Fruit fly (Drosophila melanogaster) whole organism, prepupa: Measurements from ENCODE around the gene Jupiter.

Experiments used
- CG10631 ChIP-seq: fragments of 200-800 bp; sonication (Bioruptor generic); optimal IDR thresholded peaks from 2 replicates; lab custom pipeline; 2016; ENCODE audit warnings: missing biosample characterization, missing genetic modification characterization
- CG10669 ChIP-seq: fragments of 200-800 bp; sonication (Bioruptor generic); optimal IDR thresholded peaks from 3 replicates; lab custom pipeline; 2018; ENCODE audit warnings: missing biosample characterization, mild to moderate bottlenecking, missing genetic modification characterization, moderate library complexity
- CG11294 ChIP-seq: fragments of 200-800 bp; sonication (Bioruptor generic); IDR thresholded peaks from 2 replicates; pipeline ENCODE4 v1.3.6; 2022; ENCODE audit warnings: missing biosample characterization, missing genetic modification characterization
- CG11762 ChIP-seq: fragments of 200-800 bp; sonication (Bioruptor generic); optimal IDR thresholded peaks from 3 replicates; lab custom pipeline; 2016; ENCODE audit warnings: missing biosample characterization, missing genetic modification characterization; ENCODE audit not compliant: insufficient read depth
- CG11902 ChIP-seq: fragments of 200-800 bp; sonication (Bioruptor generic); optimal IDR thresholded peaks from 3 replicates; lab custom pipeline; 2016; ENCODE audit warnings: missing biosample characterization, missing genetic modification characterization
- CG15336 ChIP-seq: fragments of 200-800 bp; sonication (Bioruptor generic); IDR thresholded peaks from 2 replicates; pipeline ENCODE4 v1.3.6; 2022; ENCODE audit warnings: missing biosample characterization, missing genetic modification characterization
- CG1621 ChIP-seq: fragments of 200-800 bp; sonication (Bioruptor generic); optimal IDR thresholded peaks from 3 replicates; lab custom pipeline; 2018; ENCODE audit warnings: missing biosample characterization, mild to moderate bottlenecking, missing genetic modification characterization
- CG31627 ChIP-seq: fragments of 200-800 bp; sonication (Bioruptor generic); optimal IDR thresholded peaks from 3 replicates; lab custom pipeline; 2016; ENCODE audit warnings: missing biosample characterization, missing genetic modification characterization
- CG32006 ChIP-seq: fragments of 200-800 bp; sonication (Bioruptor generic); optimal IDR thresholded peaks from 3 replicates; lab custom pipeline; 2017; ENCODE audit warnings: missing biosample characterization, mild to moderate bottlenecking, missing genetic modification characterization
- CG34406 ChIP-seq: fragments of 200-800 bp; sonication (Bioruptor generic); optimal IDR thresholded peaks from 3 replicates; lab custom pipeline; 2016; ENCODE audit warnings: missing biosample characterization, missing genetic modification characterization
- CG3919 ChIP-seq: fragments of 200-800 bp; sonication (Bioruptor generic); optimal IDR thresholded peaks from 3 replicates; lab custom pipeline; 2016; ENCODE audit warnings: missing biosample characterization, missing genetic modification characterization
- CG6163 ChIP-seq: fragments of 200-800 bp; sonication (Bioruptor generic); IDR thresholded peaks from 3 replicates; pipeline ENCODE4 v1.3.6; 2022; ENCODE audit warnings: missing biosample characterization, missing genetic modification characterization
- CG6276 ChIP-seq: fragments of 200-800 bp; sonication (Bioruptor generic); optimal IDR thresholded peaks from 2 replicates; lab custom pipeline; 2017; ENCODE audit warnings: missing biosample characterization, mild to moderate bottlenecking, missing genetic modification characterization
- CG6808 ChIP-seq: fragments of 200-800 bp; sonication (Bioruptor generic); optimal IDR thresholded peaks from 3 replicates; lab custom pipeline; 2017; ENCODE audit warnings: missing biosample characterization, missing genetic modification characterization, mild to moderate bottlenecking, moderate library complexity, missing genetic modification reagents
- CG6854 ChIP-seq: fragments of 200-800 bp; sonication (Bioruptor generic); optimal IDR thresholded peaks from 2 replicates; lab custom pipeline; 2017; ENCODE audit warnings: missing biosample characterization, mild to moderate bottlenecking, missing genetic modification characterization
- CG7368 ChIP-seq: fragments of 200-800 bp; sonication (Bioruptor generic); optimal IDR thresholded peaks from 3 replicates; lab custom pipeline; 2016; ENCODE audit warnings: missing biosample characterization, missing genetic modification characterization
- CG8119 ChIP-seq: fragments of 200-800 bp; sonication (Bioruptor generic); IDR thresholded peaks from 3 replicates; pipeline ENCODE4 v1.3.6; 2022; ENCODE audit warnings: missing biosample characterization, missing genetic modification characterization
- CG8632 ChIP-seq: fragments of 200-800 bp; sonication (Bioruptor generic); optimal IDR thresholded peaks from 3 replicates; lab custom pipeline; 2016; ENCODE audit warnings: missing biosample characterization, missing genetic modification characterization
- CG9139 ChIP-seq: fragments of 200-800 bp; sonication (Bioruptor generic); optimal IDR thresholded peaks from 3 replicates; lab custom pipeline; 2017; ENCODE audit warnings: missing biosample characterization, mild to moderate bottlenecking, missing genetic modification characterization
- Eip78C ChIP-seq: fragments of 200-800 bp; sonication (Bioruptor generic); peaks from one replicate; lab custom pipeline; 2016; ENCODE audit warnings: missing biosample characterization, missing genetic modification characterization
- Ets96B ChIP-seq: fragments of 200-800 bp; optimal IDR thresholded peaks from 2 replicates; lab custom pipeline; 2019; ENCODE audit warnings: missing biosample characterization, mild to moderate bottlenecking, missing genetic modification characterization, moderate library complexity
- Hr38 ChIP-seq: sonication (Bioruptor generic); optimal IDR thresholded peaks from 2 replicates; lab custom pipeline; 2016; ENCODE audit warnings: missing biosample characterization, missing genetic modification characterization
- Hr39 ChIP-seq: fragments of 200-800 bp; sonication (Bioruptor generic); optimal IDR thresholded peaks from 2 replicates; lab custom pipeline; 2016; ENCODE audit warnings: missing biosample characterization, missing genetic modification characterization
- Lpt ChIP-seq: fragments of 200-800 bp; sonication (Bioruptor generic); optimal IDR thresholded peaks from 3 replicates; lab custom pipeline; 2016; ENCODE audit warnings: missing biosample characterization, missing genetic modification characterization
- Met ChIP-seq: fragments of 200-800 bp; sonication (Bioruptor generic); optimal IDR thresholded peaks from 3 replicates; lab custom pipeline; 2016; ENCODE audit warnings: missing biosample characterization, missing genetic modification characterization
- Smox ChIP-seq: fragments of 200-800 bp; sonication (Bioruptor generic); optimal IDR thresholded peaks from 3 replicates; lab custom pipeline; 2016; ENCODE audit warnings: missing biosample characterization, missing genetic modification characterization
- Sox14 ChIP-seq: fragments of 200-800 bp; sonication (Bioruptor generic); optimal IDR thresholded peaks from 3 replicates; lab custom pipeline; 2016; ENCODE audit warnings: missing biosample characterization, missing genetic modification characterization
- Sox15 ChIP-seq: fragments of 200-800 bp; sonication (Bioruptor generic); optimal IDR thresholded peaks from 3 replicates; lab custom pipeline; 2016; ENCODE audit warnings: missing biosample characterization, missing genetic modification characterization
- achi ChIP-seq: fragments of 200-800 bp; sonication (Bioruptor generic); optimal IDR thresholded peaks from 3 replicates; lab custom pipeline; 2016; ENCODE audit warnings: missing biosample characterization, missing genetic modification characterization
- acj6 ChIP-seq: fragments of 200-800 bp; sonication (Bioruptor generic); optimal IDR thresholded peaks from 3 replicates; lab custom pipeline; 2016; ENCODE audit warnings: missing biosample characterization, missing genetic modification characterization
- dsx ChIP-seq: fragments of 200-800 bp; optimal IDR thresholded peaks from 3 replicates; lab custom pipeline; 2019; ENCODE audit warnings: missing biosample characterization, mild to moderate bottlenecking, missing genetic modification characterization, moderate library complexity; ENCODE audit not compliant: poor library complexity, severe bottlenecking
- esn ChIP-seq: fragments of 200-800 bp; sonication (Bioruptor generic); optimal IDR thresholded peaks from 2 replicates; lab custom pipeline; 2016; ENCODE audit warnings: missing biosample characterization, mild to moderate bottlenecking, missing genetic modification characterization, moderate library complexity
- fd59A ChIP-seq: fragments of 200-800 bp; sonication (Bioruptor generic); optimal IDR thresholded peaks from 2 replicates; lab custom pipeline; 2017; ENCODE audit warnings: missing biosample characterization, mild to moderate bottlenecking, missing genetic modification characterization, missing genetic modification reagents
- fd85E ChIP-seq: fragments of 200-800 bp; sonication (Bioruptor generic); optimal IDR thresholded peaks from 3 replicates; lab custom pipeline; 2016; ENCODE audit warnings: missing biosample characterization, missing genetic modification characterization
- lz ChIP-seq: fragments of 200-800 bp; sonication (Bioruptor generic); optimal IDR thresholded peaks from 3 replicates; lab custom pipeline; 2016; ENCODE audit warnings: missing biosample characterization, missing genetic modification characterization
- pdm3 ChIP-seq: fragments of 200-800 bp; sonication (Bioruptor generic); optimal IDR thresholded peaks from 3 replicates; lab custom pipeline; 2016; ENCODE audit warnings: missing biosample characterization, missing genetic modification characterization
- salr ChIP-seq, 2 experiments: fragments of 200-800 bp; sonication (Bioruptor generic); optimal IDR thresholded peaks; 3 replicates each; lab custom pipeline; 2016 to 2018; ENCODE audit warnings: missing biosample characterization in 2 of 2, missing genetic modification characterization in 2 of 2, mild to moderate bottlenecking in 1 of 2
- spab ChIP-seq: fragments of 200-800 bp; sonication (Bioruptor generic); optimal IDR thresholded peaks from 2 replicates; lab custom pipeline; 2017; ENCODE audit warnings: missing biosample characterization, mild to moderate bottlenecking, missing genetic modification characterization, missing genetic modification reagents
- ss ChIP-seq, 2 experiments: fragments of 200-800 bp; sonication (Bioruptor generic); optimal IDR thresholded peaks; 2 replicates in 1 of 2; 3 replicates in 1 of 2; lab custom pipeline; 2017 to 2018; ENCODE audit warnings: mild to moderate bottlenecking in 2 of 2, missing biosample characterization in 2 of 2, missing genetic modification characterization in 2 of 2, moderate library complexity in 1 of 2
- svp ChIP-seq: fragments of 200-800 bp; sonication (Bioruptor generic); peaks from one replicate; lab custom pipeline; 2016; ENCODE audit warnings: missing biosample characterization, missing genetic modification characterization

Jupiter gene

DNA sequence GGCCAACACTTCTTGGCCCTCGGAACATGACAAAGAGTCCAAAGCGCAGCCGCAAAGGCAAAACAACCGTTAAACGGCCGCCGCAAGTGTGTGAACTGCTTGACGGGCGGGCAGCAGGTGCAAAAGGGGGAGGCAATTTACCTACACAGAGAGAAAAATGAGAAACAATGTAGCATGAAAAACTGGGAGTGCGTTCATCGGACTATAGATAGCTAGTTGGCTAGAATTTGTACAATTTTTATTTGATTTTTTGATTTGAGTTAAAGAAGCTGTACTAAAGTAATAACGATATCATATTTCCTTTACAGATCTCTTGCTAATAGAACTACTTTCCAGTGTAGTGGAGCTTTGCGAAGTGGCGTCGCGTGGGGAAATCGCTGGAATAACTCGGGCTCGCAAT, 24.2 kb downstream of the Jupiter start (continued):
- TF ChIP-seq acj6 (GFP tag; lab: Kevin White, UChicago) (peak; percentile 34), CG7368 (GFP tag; lab: Kevin White, UChicago) (no peak), Lpt (GFP tag; lab: Kevin White, UChicago) (peak; percentile 51), CG8119 (peak; percentile 75), CG11294 (peak; percentile 44), fd59A (peak; percentile 5), CG11902 (GFP tag; lab: Kevin White, UChicago) (no peak), dsx (GFP tag; lab: Kevin White, UChicago) (no peak), CG6808 (GFP tag; lab: Kevin White, UChicago) (no peak), Smox (no peak), ss (GFP tag; optimal IDR thresholded peaks at IDR 0.05; lab: Kevin White, UChicago) (peak in 1 of 2 experiments; percentile 19), CG1621 (tag; lab: Kevin White, UChicago) (no peak), CG10631 (GFP tag; lab: Kevin White, UChicago) (no peak), CG15336 (GFP tag; lab: Robert Waterston, UW) (peak; percentile 73), CG11762 (peak; percentile 22), CG6163 (GFP tag; lab: Robert Waterston, UW) (peak; percentile 51; the same call in 1 of the 3 replicates), achi (GFP tag; lab: Kevin White, UChicago) (peak; percentile 22), svp (GFP tag; lab: Kevin White, UChicago) (no peak), Eip78C (GFP tag; lab: Kevin White, UChicago) (peak; percentile 81), fd85E (no peak), CG9139 (GFP tag; lab: Kevin White, UChicago) (no peak), Hr39 (GFP tag; lab: Kevin White, UChicago) (peak; percentile 21), salr (GFP tag; optimal IDR thresholded peaks at IDR 0.05; lab: Kevin White, UChicago) (peak in 1 of 2 experiments; percentile 28), esn (GFP tag; lab: Kevin White, UChicago) (peak; percentile 10), CG8632 (GFP tag; lab: Kevin White, UChicago) (no peak), CG31627 (GFP tag; lab: Kevin White, UChicago) (no peak), Sox15 (no peak), CG34406 (GFP tag; lab: Kevin White, UChicago) (peak; percentile 8), Sox14 (GFP tag; lab: Kevin White, UChicago) (peak; percentile 26), CG6854 (GFP tag; lab: Kevin White, UChicago) (no peak), CG3919 (GFP tag; lab: Kevin White, UChicago) (peak; percentile 32), CG32006 (GFP tag; lab: Kevin White, UChicago) (peak; percentile 79), CG6276 (GFP tag; lab: Kevin White, UChicago) (peak; percentile 42), Ets96B (tag; lab: Kevin White, UChicago) (peak; percentile 5), Hr38 (GFP tag; lab: Kevin White, UChicago) (no peak), pdm3 (GFP tag; lab: Kevin White, UChicago) (no peak)

DNA sequence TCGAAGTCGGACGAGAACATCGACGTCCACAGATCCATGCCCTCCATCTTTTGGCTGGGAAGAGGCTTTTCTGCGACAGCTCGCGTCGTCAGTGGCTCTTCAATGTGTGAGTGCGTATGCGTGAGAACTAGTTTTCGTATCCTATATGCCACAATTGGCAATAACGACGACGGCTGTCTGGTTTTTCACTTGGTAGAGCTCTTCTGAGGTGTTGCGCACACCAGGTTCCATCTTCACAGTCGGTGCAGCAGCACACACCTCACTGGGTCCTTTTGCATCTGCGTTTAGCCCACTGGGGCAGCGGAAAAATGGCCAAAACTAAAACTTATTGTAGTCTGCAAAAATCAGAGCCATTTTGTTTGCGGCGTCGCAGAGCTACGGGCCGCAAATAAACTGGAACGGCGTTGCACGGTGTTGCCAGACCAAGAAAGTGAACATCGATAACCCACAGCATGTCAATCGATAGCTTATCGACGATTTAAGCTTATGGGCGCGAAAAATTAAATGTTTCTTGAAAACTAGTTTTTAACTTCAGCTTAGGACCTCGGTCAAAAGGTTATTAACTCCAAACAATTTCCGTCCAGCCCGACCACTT, 29.8 kb downstream of the Jupiter start, which contains the start of gene CG6791:
Gene CG6791 (minus strand): TSS at position 383 of the 595 bp plus-strand sequence.
- TF ChIP-seq CG6808 (GFP tag; lab: Kevin White, UChicago) (no peak), CG10669 (no peak), spab (GFP tag; lab: Kevin White, UChicago) (no peak), lz (GFP tag; lab: Kevin White, UChicago) (no peak), Met (no peak), CG6276 (GFP tag; lab: Kevin White, UChicago) (no peak), acj6 (GFP tag; lab: Kevin White, UChicago) (no peak)
